Worm (Caenorhabditis elegans): ENCODE results near the gene aakg-3.

aakg-3 gene

DNA sequence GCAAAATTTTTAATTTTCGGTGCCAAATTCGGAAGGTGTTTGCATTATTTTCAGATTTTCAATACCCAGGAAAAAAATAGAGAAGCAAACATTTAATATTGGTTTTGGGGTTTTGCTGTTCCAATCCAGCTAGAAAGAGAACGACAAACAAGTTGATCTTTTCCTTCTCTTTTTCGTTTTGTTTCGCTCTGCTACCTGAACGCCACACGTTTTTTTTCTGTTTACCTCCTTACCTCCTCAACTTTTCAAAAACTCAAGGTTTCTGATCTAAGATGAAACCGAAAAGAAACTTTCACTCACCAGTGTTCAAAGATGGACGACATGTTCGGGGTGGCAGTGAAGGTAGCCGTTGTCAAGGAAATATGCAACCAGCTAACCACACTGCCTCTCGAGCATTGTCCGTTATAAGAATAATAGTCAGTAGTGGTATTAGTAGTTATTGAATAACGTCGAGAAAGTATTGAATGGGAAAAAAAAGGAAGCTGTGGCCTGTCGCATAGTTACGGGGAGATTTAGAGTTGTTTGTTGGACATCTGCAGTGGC lies 6.7 kb upstream of the aakg-3 start:
- TF ChIP-seq dve-1 (tag; optimal IDR thresholded peaks at IDR 0.05) (no peak), Y22D7AL.16 (tag; optimal IDR thresholded peaks at IDR 0.05) (no peak), ets-4 (tag; optimal IDR thresholded peaks at IDR 0.05) (no peak), fax-1 (tag; optimal IDR thresholded peaks at IDR 0.05) (no peak), npax-4 (tag; optimal IDR thresholded peaks at IDR 0.05) (no peak), ceh-31 (tag; optimal IDR thresholded peaks at IDR 0.05) (no peak), sox-4 (tag; optimal IDR thresholded peaks at IDR 0.05) (no peak), fkh-6 (tag; optimal IDR thresholded peaks at IDR 0.05) (no peak), hlh-6 (tag; optimal IDR thresholded peaks at IDR 0.05) (no peak), ceh-9 (tag; optimal IDR thresholded peaks at IDR 0.05) (no peak), C38D4.7 (GFP tag; optimal IDR thresholded peaks at IDR 0.05) (no peak), nhr-11 (tag; optimal IDR thresholded peaks at IDR 0.05) (no peak), dmd-4 (tag; optimal IDR thresholded peaks at IDR 0.05; ENCODE audit: borderline replicate concordance) (no peak), rnt-1 (tag; optimal IDR thresholded peaks at IDR 0.05) (no peak), T23F11.4 (GFP tag; optimal IDR thresholded peaks at IDR 0.05) (no peak), K09A11.1 (tag; optimal IDR thresholded peaks at IDR 0.05; ENCODE audit: insufficient read depth) (no peak), ceh-22 (tag; optimal IDR thresholded peaks at IDR 0.05) (no peak), F13H6.1 (tag; optimal IDR thresholded peaks at IDR 0.05) (no peak)

DNA sequence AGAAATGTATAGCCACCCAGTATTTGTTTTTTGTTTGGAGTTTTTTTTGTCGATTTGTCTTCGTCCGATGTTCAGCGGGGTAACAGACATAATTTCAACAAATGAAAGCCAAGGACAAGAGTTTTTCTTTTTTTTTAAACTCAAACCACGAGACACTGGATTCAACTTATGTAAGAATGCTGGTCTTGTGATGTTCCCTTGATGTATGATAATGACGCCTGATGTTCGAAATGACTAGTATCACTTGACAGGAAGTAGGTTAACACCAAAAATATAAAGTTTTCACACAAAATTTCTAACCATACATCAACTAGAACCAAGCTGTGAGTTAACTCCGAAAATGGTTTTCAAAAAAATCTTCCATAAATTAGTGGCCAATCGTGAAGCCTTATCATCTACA lies 6.0 kb upstream of the aakg-3 start:
- TF ChIP-seq ceh-9 (tag; optimal IDR thresholded peaks at IDR 0.05), result no peak
- no peak for TF ChIP-seq zip-5 (tag; optimal IDR thresholded peaks at IDR 0.05)
- TF ChIP-seq ceh-48 (tag; optimal IDR thresholded peaks at IDR 0.05), result no peak
- no peak for TF ChIP-seq nfya-1 (tag; optimal IDR thresholded peaks at IDR 0.05)
- TF ChIP-seq syd-9 (tag; optimal IDR thresholded peaks at IDR 0.05), result no peak
- no peak for TF ChIP-seq ceh-2 (tag; optimal IDR thresholded peaks at IDR 0.05)
- TF ChIP-seq K02D7.2 (tag; optimal IDR thresholded peaks at IDR 0.05), result no peak
- no peak for TF ChIP-seq che-1 (tag; optimal IDR thresholded peaks at IDR 0.05)
- TF ChIP-seq fax-1 (tag; optimal IDR thresholded peaks at IDR 0.05), result no peak
- TF ChIP-seq ttx-3 (tag; optimal IDR thresholded peaks at IDR 0.05), result no peak
- no peak for TF ChIP-seq ahr-1 (tag; optimal IDR thresholded peaks at IDR 0.05)
- TF ChIP-seq pha-2 (tag; optimal IDR thresholded peaks at IDR 0.05), result no peak
- TF ChIP-seq unc-86 (tag; optimal IDR thresholded peaks at IDR 0.05), result no peak
- no peak for TF ChIP-seq F13H6.1 (tag; optimal IDR thresholded peaks at IDR 0.05)
- no peak for TF ChIP-seq ama-1 (optimal IDR thresholded peaks at IDR 0.05)

DNA sequence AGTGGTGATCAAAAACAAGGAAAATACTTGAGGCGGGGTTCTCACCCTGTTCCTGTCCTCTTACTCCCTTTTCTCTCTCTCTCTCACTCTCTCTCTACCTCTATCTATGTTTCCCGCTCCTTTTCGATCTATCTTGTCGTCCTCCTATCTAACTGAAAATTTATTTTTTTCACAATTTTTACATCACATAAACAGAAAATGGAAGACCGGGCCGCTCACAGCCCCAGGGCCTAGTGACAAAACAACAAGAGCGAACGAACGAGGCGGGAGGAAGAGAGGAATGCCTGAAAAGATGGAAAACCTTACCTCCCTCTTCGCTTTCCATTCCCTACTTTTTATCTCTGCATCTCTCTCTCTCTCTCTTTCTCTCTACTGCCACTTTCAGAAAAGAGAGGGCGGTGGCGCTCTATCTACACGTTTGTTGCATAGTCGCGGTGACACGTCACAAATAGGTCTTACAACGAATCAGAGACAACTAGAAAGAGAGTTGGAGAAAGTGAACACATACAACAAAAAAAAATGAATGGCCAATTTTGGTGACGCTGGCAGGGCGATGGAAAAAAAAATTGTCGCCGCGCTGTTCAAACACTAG lies 5.3 kb upstream of the aakg-3 start:
- TF ChIP-seq ttx-3 (tag; optimal IDR thresholded peaks at IDR 0.05) (no peak), Y22D7AL.16 (tag; optimal IDR thresholded peaks at IDR 0.05) (no peak), mec-3 (tag; optimal IDR thresholded peaks at IDR 0.05; ENCODE audit: borderline replicate concordance) (no peak), madf-2 (tag; optimal IDR thresholded peaks at IDR 0.05) (no peak)

DNA sequence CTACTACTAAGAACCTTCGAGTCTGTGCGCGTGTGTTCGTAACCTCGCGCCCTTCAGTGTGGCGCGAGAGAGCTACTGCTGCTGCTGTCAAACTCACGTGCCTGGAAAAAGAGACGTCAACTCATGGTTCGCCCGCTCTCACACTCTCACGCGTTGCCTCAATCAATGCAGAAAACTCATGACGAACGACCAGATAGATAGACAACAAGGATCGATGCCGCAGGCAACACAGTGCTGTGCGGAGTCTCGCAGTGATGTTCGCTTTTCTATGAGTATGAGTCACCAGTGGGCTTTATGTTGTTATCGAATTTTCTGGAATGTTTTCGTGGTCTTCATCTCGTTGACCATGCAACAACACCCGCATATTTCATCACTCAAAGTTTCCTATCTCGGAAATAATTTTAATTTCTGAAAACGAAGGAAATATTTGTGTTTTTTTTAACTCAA lies 4.7 kb upstream of the aakg-3 start:
- no peak for TF ChIP-seq rnt-1 (tag; optimal IDR thresholded peaks at IDR 0.05)
- TF ChIP-seq hlh-30 (tag; optimal IDR thresholded peaks at IDR 0.05; ENCODE audit: insufficient read depth), result peak; percentile 71
- TF ChIP-seq unc-55 (GFP tag; optimal IDR thresholded peaks at IDR 0.05), result peak; percentile 79
- TF ChIP-seq ceh-19 (GFP tag; optimal IDR thresholded peaks at IDR 0.05), result no peak
- TF ChIP-seq sdc-2 (tag; optimal IDR thresholded peaks at IDR 0.05), result no peak
- TF ChIP-seq Y22D7AL.16 (tag; optimal IDR thresholded peaks at IDR 0.05), result no peak
- TF ChIP-seq pat-9 (tag; optimal IDR thresholded peaks at IDR 0.05), result no peak
- TF ChIP-seq ceh-18 (tag; optimal IDR thresholded peaks at IDR 0.05), result peak; percentile 21
